Fruit fly (Drosophila melanogaster) whole organism, wandering third instar larva: ENCODE results near the gene Mayo.

Source experiments
- Abd-B ChIP-seq: fragments of >200 bp; optimal IDR thresholded peaks from 2 replicates; lab custom pipeline; 2017; ENCODE audit warnings: missing biosample characterization, missing genetic modification characterization
- CG32264 ChIP-seq: fragments of 200-800 bp; sonication (Bioruptor generic); optimal IDR thresholded peaks from 2 replicates; lab custom pipeline; 2016; ENCODE audit warnings: missing biosample characterization, missing genetic modification characterization
- CG9705 ChIP-seq: fragments of 200-800 bp; sonication (Bioruptor generic); optimal IDR thresholded peaks from 2 replicates; lab custom pipeline; 2018; ENCODE audit warnings: missing biosample characterization, mild to moderate bottlenecking, missing genetic modification characterization
- CrebA ChIP-seq: fragments of 200-800 bp; sonication (Bioruptor generic); optimal IDR thresholded peaks from 2 replicates; lab custom pipeline; 2016; ENCODE audit warnings: missing biosample characterization, mild to moderate bottlenecking, missing genetic modification characterization, borderline replicate concordance
- Dfd ChIP-seq: fragments of >200 bp; optimal IDR thresholded peaks from 2 replicates; lab custom pipeline; 2017; ENCODE audit warnings: missing biosample characterization, missing genetic modification characterization
- Dif ChIP-seq: fragments of 200-275, 200-300 bp; sonication (Bioruptor generic); optimal IDR thresholded peaks from 2 replicates; lab custom pipeline; 2018; ENCODE audit warnings: missing biosample characterization, missing genetic modification characterization; ENCODE audit not compliant: partially characterized antibody
- GATAd ChIP-seq: sonication (Bioruptor generic); optimal IDR thresholded peaks from 2 replicates; lab custom pipeline; 2016; ENCODE audit warnings: missing biosample characterization, missing genetic modification characterization
- HLH106 ChIP-seq: fragments of 200-800 bp; optimal IDR thresholded peaks from 3 replicates; lab custom pipeline; 2019; ENCODE audit warnings: missing biosample characterization, mild to moderate bottlenecking, missing genetic modification characterization, moderate library complexity
- Hnf4 ChIP-seq: fragments of 200-800 bp; sonication (Bioruptor generic); optimal IDR thresholded peaks from 2 replicates; lab custom pipeline; 2016; ENCODE audit warnings: missing biosample characterization, mild to moderate bottlenecking, missing genetic modification characterization
- Hr78 ChIP-seq: fragments of >200 bp; optimal IDR thresholded peaks from 2 replicates; lab custom pipeline; 2017; ENCODE audit warnings: missing biosample characterization, missing genetic modification characterization
- Hr83 ChIP-seq: fragments of 200-300 bp; sonication (Bioruptor generic); optimal IDR thresholded peaks from 2 replicates; lab custom pipeline; 2016; ENCODE audit warnings: missing biosample characterization, mild to moderate bottlenecking, missing genetic modification characterization, moderate library complexity; ENCODE audit not compliant: poor library complexity, severe bottlenecking
- Jra ChIP-seq: sonication (Bioruptor generic); optimal IDR thresholded peaks from 2 replicates; lab custom pipeline; 2016; ENCODE audit warnings: missing biosample characterization, missing genetic modification characterization
- Mio ChIP-seq: sonication (Bioruptor generic); optimal IDR thresholded peaks from 2 replicates; lab custom pipeline; 2016; ENCODE audit warnings: missing biosample characterization, missing genetic modification characterization
- Myc ChIP-seq: fragments of >200 bp; optimal IDR thresholded peaks from 2 replicates; lab custom pipeline; 2017
- N ChIP-seq: fragments of >200 bp; optimal IDR thresholded peaks from 2 replicates; lab custom pipeline; 2018; ENCODE audit warnings: missing biosample characterization, missing external identifiers, missing genetic modification characterization
- OdsH ChIP-seq: fragments of 200-800 bp; sonication (Bioruptor generic); optimal IDR thresholded peaks from 2 replicates; lab custom pipeline; 2016; ENCODE audit warnings: missing biosample characterization, mild to moderate bottlenecking, missing genetic modification characterization
- Rel ChIP-seq, 2 experiments: fragments of 200-800 bp; sonication (Bioruptor generic) in 1 of 2; optimal IDR thresholded peaks; 2 replicates in 1 of 2; 3 replicates in 1 of 2; lab custom pipeline; 2016 to 2019; ENCODE audit warnings: mild to moderate bottlenecking in 2 of 2, missing biosample characterization in 2 of 2, missing genetic modification characterization in 2 of 2, moderate library complexity in 1 of 2
- Sp1 ChIP-seq: fragments of 200-800 bp; sonication (Bioruptor generic); optimal IDR thresholded peaks from 3 replicates; lab custom pipeline; 2019; ENCODE audit warnings: missing biosample characterization, mild to moderate bottlenecking, missing genetic modification characterization, moderate library complexity
- Vsx2 ChIP-seq: fragments of 200-300, 225-300 bp; sonication (Bioruptor generic); optimal IDR thresholded peaks from 2 replicates; lab custom pipeline; 2018; ENCODE audit warnings: missing biosample characterization, missing genetic modification characterization; ENCODE audit not compliant: partially characterized antibody
- br ChIP-seq: fragments of 200-800 bp; sonication (Bioruptor generic); optimal IDR thresholded peaks from 2 replicates; lab custom pipeline; 2016; ENCODE audit warnings: missing biosample characterization, missing genetic modification characterization
- brk ChIP-seq: fragments of 200-800 bp; sonication (Bioruptor generic); optimal IDR thresholded peaks from 2 replicates; lab custom pipeline; 2016; ENCODE audit warnings: missing biosample characterization, mild to moderate bottlenecking, missing genetic modification characterization
- dl ChIP-seq, 2 experiments: fragments of 175-275, 200-275 bp in 1 of 2; fragments of 200-275 bp in 1 of 2; sonication (Bioruptor generic); optimal IDR thresholded peaks; lab custom pipeline; 2018; ENCODE audit warnings: mild to moderate bottlenecking in 2 of 2, missing biosample characterization in 2 of 2, missing genetic modification characterization in 2 of 2, moderate library complexity in 2 of 2; ENCODE audit not compliant: partially characterized antibody in 2 of 2, insufficient read depth in 1 of 2
- dmrt93B ChIP-seq: fragments of 200-800 bp; sonication (Bioruptor generic); optimal IDR thresholded peaks from 2 replicates; lab custom pipeline; 2018; ENCODE audit warnings: missing biosample characterization, mild to moderate bottlenecking, missing genetic modification characterization
- dsf ChIP-seq: sonication (Bioruptor generic); optimal IDR thresholded peaks from 2 replicates; lab custom pipeline; 2016; ENCODE audit warnings: missing biosample characterization, missing genetic modification characterization, borderline replicate concordance
- ey ChIP-seq: fragments of 200-800 bp; sonication (Bioruptor generic); optimal IDR thresholded peaks from 2 replicates; lab custom pipeline; 2016; ENCODE audit warnings: missing biosample characterization, missing genetic modification characterization
- foxo ChIP-seq, 2 experiments: fragments of 200-800 bp; sonication (Bioruptor generic); optimal IDR thresholded peaks; 2 replicates in 1 of 2; 3 replicates in 1 of 2; lab custom pipeline; 2016 to 2017; ENCODE audit warnings: missing biosample characterization in 2 of 2, missing genetic modification characterization in 2 of 2
- fru ChIP-seq: fragments of 200-800 bp; sonication (Bioruptor generic); optimal IDR thresholded peaks from 3 replicates; lab custom pipeline; 2016; ENCODE audit warnings: missing biosample characterization, mild to moderate bottlenecking, missing genetic modification characterization
- h ChIP-seq: fragments of 200-800 bp; sonication (Bioruptor generic); optimal IDR thresholded peaks from 3 replicates; lab custom pipeline; 2016; ENCODE audit warnings: missing biosample characterization, mild to moderate bottlenecking, missing genetic modification characterization
- jim ChIP-seq: fragments of 175-275, 200-325 bp; sonication (Bioruptor generic); optimal IDR thresholded peaks from 2 replicates; lab custom pipeline; 2016; ENCODE audit warnings: missing biosample characterization, mild to moderate bottlenecking, missing genetic modification characterization
- lola ChIP-seq: fragments of >200 bp; optimal IDR thresholded peaks from 2 replicates; lab custom pipeline; 2017; ENCODE audit warnings: missing biosample characterization, missing genetic modification characterization
- pan ChIP-seq: fragments of >200 bp; optimal IDR thresholded peaks from 2 replicates; lab custom pipeline; 2017
- psq ChIP-seq: fragments of 200-800 bp; sonication (Bioruptor generic); optimal IDR thresholded peaks from 3 replicates; lab custom pipeline; 2017; ENCODE audit warnings: missing biosample characterization, mild to moderate bottlenecking, missing genetic modification characterization, moderate library complexity
- rgr ChIP-seq: fragments of 200-800 bp; sonication (Bioruptor generic); optimal IDR thresholded peaks from 3 replicates; lab custom pipeline; 2016; ENCODE audit warnings: missing biosample characterization, mild to moderate bottlenecking, missing genetic modification characterization
- sage ChIP-seq: fragments of 200-800 bp; sonication (Bioruptor generic); optimal IDR thresholded peaks from 2 replicates; lab custom pipeline; 2016; ENCODE audit warnings: missing biosample characterization, mild to moderate bottlenecking, missing genetic modification characterization
- sv ChIP-seq: fragments of 200-800 bp; sonication (Bioruptor generic); optimal IDR thresholded peaks from 3 replicates; lab custom pipeline; 2016; ENCODE audit warnings: missing biosample characterization, missing genetic modification characterization
- tai ChIP-seq: sonication (Bioruptor generic); optimal IDR thresholded peaks from 2 replicates; lab custom pipeline; 2016; ENCODE audit warnings: missing biosample characterization, missing genetic modification characterization
- usp ChIP-seq: fragments of >200 bp; optimal IDR thresholded peaks from 2 replicates; lab custom pipeline; 2017; ENCODE audit warnings: missing biosample characterization, missing genetic modification characterization
- woc ChIP-seq: sonication (Bioruptor generic); optimal IDR thresholded peaks from 2 replicates; lab custom pipeline; 2016; ENCODE audit warnings: missing biosample characterization, mild to moderate bottlenecking, missing genetic modification characterization

The Mayo gene

DNA sequence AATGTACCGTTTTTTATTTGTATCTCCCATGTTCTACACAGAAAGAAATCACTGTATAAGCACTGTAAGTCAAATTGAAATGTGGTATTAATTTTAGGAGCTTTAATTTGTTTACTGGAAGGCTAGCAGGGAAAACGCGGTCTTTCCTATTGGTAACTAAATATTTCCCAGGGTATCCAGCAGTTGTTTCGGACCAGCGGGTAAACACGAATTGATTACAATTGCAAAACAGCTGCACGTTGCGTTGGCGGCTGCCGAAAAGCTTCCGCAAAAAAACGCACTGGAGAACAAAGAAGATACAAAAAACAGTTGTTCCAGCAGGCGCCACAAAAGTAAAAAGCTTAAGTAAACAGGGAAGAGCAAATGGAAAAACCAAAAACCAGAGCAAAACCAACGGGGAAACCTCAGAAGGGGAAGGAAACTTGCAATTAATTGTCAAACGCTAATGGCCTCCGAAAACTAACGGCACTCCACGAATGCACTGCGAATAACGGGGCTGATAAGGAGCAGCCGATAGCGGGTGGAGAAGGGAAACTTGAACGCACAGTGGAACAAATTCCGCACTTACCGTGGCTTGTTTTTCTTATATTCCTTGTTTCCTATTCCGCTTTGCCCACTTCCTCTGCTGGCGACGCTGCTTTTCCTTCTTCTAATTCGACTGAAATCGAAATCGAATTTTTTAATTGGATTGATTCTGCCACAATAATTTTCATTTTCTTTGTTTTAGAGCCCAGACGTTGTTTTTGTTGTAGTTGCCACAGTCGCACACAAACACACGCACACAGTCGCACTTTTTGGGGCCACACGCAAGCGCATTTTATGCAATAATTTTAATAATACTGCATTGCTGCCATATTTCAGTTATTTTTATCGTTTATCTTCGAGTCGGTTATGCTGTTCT, 48.9 kb downstream of the Mayo start:
- TF ChIP-seq Hr83 (GFP tag; lab: Kevin White, UChicago) = no peak
- TF ChIP-seq psq = peak; percentile 52
- peak; percentile 25 for TF ChIP-seq HLH106
- no peak for TF ChIP-seq dl (GFP tag; optimal IDR thresholded peaks at IDR 0.05; lab: Kevin White, UChicago; ENCODE audit: insufficient read depth in 1 of 2, partially characterized antibody in 2 of 2)
- no peak for TF ChIP-seq Dfd (GFP tag; lab: Kevin White, UChicago)
- no peak for TF ChIP-seq dsf (GFP tag; lab: Kevin White, UChicago)
- TF ChIP-seq Hr78 = no peak
- TF ChIP-seq Abd-B (GFP tag; lab: Kevin White, UChicago) = no peak
- TF ChIP-seq brk (GFP tag; lab: Kevin White, UChicago) = no peak
- TF ChIP-seq Jra (GFP tag; lab: Kevin White, UChicago) = no peak
- peak; percentile 7 for TF ChIP-seq CG32264 (GFP tag; lab: Kevin White, UChicago)
- TF ChIP-seq pan (lab: Kevin White, UChicago) = peak; percentile 45
- no peak for TF ChIP-seq Myc (lab: Kevin White, UChicago)
- no peak for TF ChIP-seq GATAd (GFP tag; lab: Kevin White, UChicago)
- peak in 1 of 2 experiments; percentile 33 for TF ChIP-seq foxo (GFP tag; optimal IDR thresholded peaks at IDR 0.05; lab: Kevin White, UChicago)
- TF ChIP-seq N = no peak
- TF ChIP-seq rgr (GFP tag; lab: Kevin White, UChicago) = no peak
- no peak for TF ChIP-seq tai
- TF ChIP-seq Sp1 (GFP tag; lab: Kevin White, UChicago) = no peak
- no peak for TF ChIP-seq jim
- no peak for TF ChIP-seq sage (GFP tag; lab: Kevin White, UChicago)
- TF ChIP-seq CrebA (GFP tag; lab: Kevin White, UChicago) = no peak
- TF ChIP-seq dmrt93B (GFP tag; lab: Kevin White, UChicago) = no peak
- no peak for TF ChIP-seq CG9705 (GFP tag; lab: Kevin White, UChicago)
- peak; percentile 20 for TF ChIP-seq fru (GFP tag; lab: Kevin White, UChicago)
- no peak for TF ChIP-seq OdsH
- TF ChIP-seq br (GFP tag; lab: Kevin White, UChicago) = no peak
- no peak for TF ChIP-seq Mio
- no peak for TF ChIP-seq h (GFP tag; lab: Kevin White, UChicago)

DNA sequence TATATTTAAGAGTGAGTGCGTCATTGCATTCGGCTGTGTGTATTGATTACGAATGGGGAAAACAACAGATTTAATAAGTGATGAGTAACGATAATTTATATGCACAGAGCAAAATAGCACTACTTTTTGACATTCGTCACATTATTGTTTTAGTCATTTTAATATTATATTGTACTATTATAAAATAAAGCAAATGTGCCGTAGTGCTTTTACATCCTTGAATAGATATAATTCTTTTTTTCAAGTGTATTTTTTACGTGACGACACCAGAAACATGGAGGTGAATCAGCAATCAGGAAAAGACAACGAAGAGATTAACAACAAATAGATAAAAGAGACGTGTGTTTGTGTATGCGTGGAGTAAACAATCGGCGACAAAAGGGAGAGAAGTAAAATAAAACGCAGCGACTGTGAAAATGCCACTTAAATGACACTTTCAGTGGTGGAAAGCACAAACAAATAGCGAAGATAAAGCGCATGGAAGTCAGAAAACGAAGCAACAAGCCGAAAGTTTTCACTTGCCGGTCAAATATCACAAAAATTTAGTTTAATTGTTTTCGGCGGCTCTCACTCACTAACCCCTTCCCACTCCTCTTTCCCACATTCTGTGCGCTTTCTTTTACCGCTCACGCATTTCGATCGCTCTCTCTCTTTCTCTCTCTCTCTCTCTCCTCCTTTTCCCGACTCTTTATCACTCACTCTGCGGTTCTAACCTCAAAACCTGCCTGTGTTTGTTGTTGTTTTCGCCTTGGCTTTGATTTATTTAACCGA, 49.8 kb downstream of the Mayo start:
- TF ChIP-seq usp (GFP tag; lab: Kevin White, UChicago) = no peak
- TF ChIP-seq ey (GFP tag; lab: Kevin White, UChicago) = peak; percentile 70
- TF ChIP-seq lola (GFP tag; lab: Kevin White, UChicago) = no peak
- peak in 1 of 2 experiments; percentile 4 for TF ChIP-seq dl (GFP tag; optimal IDR thresholded peaks at IDR 0.05; lab: Kevin White, UChicago; ENCODE audit: insufficient read depth in 1 of 2, partially characterized antibody in 2 of 2)
- peak; percentile 90 for TF ChIP-seq Sp1 (GFP tag; lab: Kevin White, UChicago)
- peak in 1 of 2 experiments; percentile 91 for TF ChIP-seq foxo (GFP tag; optimal IDR thresholded peaks at IDR 0.05; lab: Kevin White, UChicago)
- TF ChIP-seq h (GFP tag; lab: Kevin White, UChicago) = peak; percentile 89
- TF ChIP-seq CrebA (GFP tag; lab: Kevin White, UChicago) = no peak
- no peak for TF ChIP-seq Rel (GFP tag; optimal IDR thresholded peaks at IDR 0.05; lab: Kevin White, UChicago)
- TF ChIP-seq Rel (tag; optimal IDR thresholded peaks at IDR 0.05; lab: Kevin White, UChicago) = peak; percentile 40
- TF ChIP-seq woc (GFP tag; lab: Kevin White, UChicago) = no peak
- TF ChIP-seq OdsH = peak; percentile 89
- no peak for TF ChIP-seq pan (lab: Kevin White, UChicago)
- peak; percentile 74 for TF ChIP-seq Hnf4 (GFP tag; lab: Kevin White, UChicago)
- peak; percentile 83 for TF ChIP-seq brk (GFP tag; lab: Kevin White, UChicago)
- peak; percentile 86 for TF ChIP-seq psq
- TF ChIP-seq fru (GFP tag; lab: Kevin White, UChicago) = peak; percentile 81
- peak; percentile 50 for TF ChIP-seq tai
- peak; percentile 39 for TF ChIP-seq CG9705 (GFP tag; lab: Kevin White, UChicago)
- no peak for TF ChIP-seq N
- peak; percentile 35 for TF ChIP-seq CG32264 (GFP tag; lab: Kevin White, UChicago)
- no peak for TF ChIP-seq Dfd (GFP tag; lab: Kevin White, UChicago)
- no peak for TF ChIP-seq Vsx2 (GFP tag; lab: Kevin White, UChicago)
- TF ChIP-seq GATAd (GFP tag; lab: Kevin White, UChicago) = no peak
- TF ChIP-seq Hr83 (GFP tag; lab: Kevin White, UChicago) = no peak
- TF ChIP-seq jim = no peak
- peak; percentile 4 for TF ChIP-seq Mio
- TF ChIP-seq HLH106 = peak; percentile 89
- no peak for TF ChIP-seq Hr78
- peak; percentile 72 for TF ChIP-seq dmrt93B (GFP tag; lab: Kevin White, UChicago)
- peak; percentile 53 for TF ChIP-seq Jra (GFP tag; lab: Kevin White, UChicago)
- TF ChIP-seq Myc (lab: Kevin White, UChicago) = no peak
- peak; percentile 75 for TF ChIP-seq sage (GFP tag; lab: Kevin White, UChicago)
- TF ChIP-seq Dif (GFP tag; lab: Kevin White, UChicago) = peak; percentile 70
- peak; percentile 89 for TF ChIP-seq rgr (GFP tag; lab: Kevin White, UChicago)
- peak; percentile 66 for TF ChIP-seq br (GFP tag; lab: Kevin White, UChicago)
- TF ChIP-seq sv = no peak
- no peak for TF ChIP-seq dsf (GFP tag; lab: Kevin White, UChicago)
